Worm (Caenorhabditis elegans): Measurements from ENCODE around the gene chst-1.

Gene chst-1

ce11 chrII:8129040-8129387 is 22.2 kb upstream of the chst-1 start:
- no peak for TF ChIP-seq W03F9.2 (tag; optimal IDR thresholded peaks at IDR 0.05)
- TF ChIP-seq dao-5 (tag; optimal IDR thresholded peaks at IDR 0.05) = no peak
- TF ChIP-seq him-1 (tag; optimal IDR thresholded peaks at IDR 0.05) = no peak

- TF ChIP-seq dao-5 (tag; optimal IDR thresholded peaks at IDR 0.05) (peak; percentile 9), him-1 (tag; optimal IDR thresholded peaks at IDR 0.05) (peak; percentile 36), W03F9.2 (tag; optimal IDR thresholded peaks at IDR 0.05) (no peak)
Observed at ce11 chrII:8128273-8129039, 21.7 kb upstream of the chst-1 start.

DNA sequence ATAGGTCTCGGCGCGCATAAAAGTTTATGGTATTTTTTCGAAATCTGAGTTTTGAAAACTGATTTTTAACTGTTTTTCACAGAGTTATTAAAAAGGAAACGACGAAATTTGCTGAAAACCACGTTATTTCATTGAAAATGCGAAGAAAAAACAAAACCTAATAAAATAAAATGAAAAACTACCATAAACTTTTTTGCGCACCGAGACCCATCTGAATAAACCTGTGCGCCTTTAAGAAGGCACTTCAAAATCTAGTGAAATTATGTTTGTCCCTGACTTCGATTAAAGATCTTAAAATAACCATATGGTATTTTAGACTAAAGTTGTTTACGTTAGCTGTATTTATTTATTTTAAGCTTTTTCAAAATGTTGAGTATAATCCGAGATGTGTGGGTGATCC is 21.0 kb upstream of the chst-1 start:
- TF ChIP-seq dao-5 (tag; optimal IDR thresholded peaks at IDR 0.05) (no peak), W03F9.2 (tag; optimal IDR thresholded peaks at IDR 0.05) (no peak), him-1 (tag; optimal IDR thresholded peaks at IDR 0.05) (no peak)

DNA sequence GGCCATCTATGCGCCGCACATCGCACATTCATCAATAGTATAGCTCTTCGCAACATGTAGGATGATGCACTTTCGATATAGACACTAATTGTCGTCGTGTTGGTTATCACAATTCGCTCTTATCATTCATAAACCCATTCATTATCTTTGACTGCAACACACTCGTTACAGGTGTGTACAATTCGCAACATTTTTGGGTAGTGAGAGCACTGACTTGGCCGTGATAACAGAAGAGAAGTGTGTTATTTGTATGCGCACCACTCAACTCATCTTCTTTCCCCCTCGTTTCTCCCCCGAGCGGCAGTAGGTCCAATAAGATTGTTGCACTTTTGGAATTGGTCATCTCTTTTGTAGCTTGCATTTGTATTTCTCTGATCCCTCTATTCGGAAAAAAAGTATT is 20.5 kb upstream of the chst-1 start:
- no peak for TF ChIP-seq W03F9.2 (tag; optimal IDR thresholded peaks at IDR 0.05)
- no peak for TF ChIP-seq him-1 (tag; optimal IDR thresholded peaks at IDR 0.05)

DNA sequence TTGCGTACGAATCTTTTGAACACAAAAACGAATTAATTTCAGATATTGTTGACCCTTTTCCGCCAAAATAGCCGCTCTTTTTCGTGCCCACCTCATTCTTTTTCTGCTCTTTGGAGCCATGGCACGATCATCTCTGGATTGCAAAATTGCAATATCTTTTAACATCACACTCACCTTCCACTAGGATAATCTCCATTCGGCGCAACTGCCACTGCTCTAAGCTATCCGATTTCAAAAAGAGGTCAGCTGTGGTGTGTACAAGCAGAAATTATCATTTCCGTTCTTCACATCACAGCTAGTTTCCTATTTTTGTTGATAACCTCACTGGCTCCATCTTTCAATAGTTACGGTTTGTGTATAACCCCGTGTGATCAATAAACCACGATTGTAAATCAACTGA is 19.8 kb upstream of the chst-1 start:
- TF ChIP-seq him-1 (tag; optimal IDR thresholded peaks at IDR 0.05) (no peak), W03F9.2 (tag; optimal IDR thresholded peaks at IDR 0.05) (no peak), dao-5 (tag; optimal IDR thresholded peaks at IDR 0.05) (no peak)

ce11 chrII:8126132-8126531 is 19.4 kb upstream of the chst-1 start:
- TF ChIP-seq W03F9.2 (tag; optimal IDR thresholded peaks at IDR 0.05) (peak; percentile 49), dao-5 (tag; optimal IDR thresholded peaks at IDR 0.05) (no peak), him-1 (tag; optimal IDR thresholded peaks at IDR 0.05) (no peak)

- no peak for TF ChIP-seq W03F9.2 (tag; optimal IDR thresholded peaks at IDR 0.05)
- no peak for TF ChIP-seq dao-5 (tag; optimal IDR thresholded peaks at IDR 0.05)
- no peak for TF ChIP-seq him-1 (tag; optimal IDR thresholded peaks at IDR 0.05)
Observed at ce11 chrII:8125439-8125838, 18.7 kb upstream of the chst-1 start.

ce11 chrII:8124867-8125266 is 18.1 kb upstream of the chst-1 start, which contains the start of gene ire-1:
TSS of gene ire-1 (minus strand) at chrII:8124910.
- TF ChIP-seq him-1 (tag; optimal IDR thresholded peaks at IDR 0.05) = no peak
- peak; percentile 70 for TF ChIP-seq W03F9.2 (tag; optimal IDR thresholded peaks at IDR 0.05)
- TF ChIP-seq dao-5 (tag; optimal IDR thresholded peaks at IDR 0.05) = no peak

DNA sequence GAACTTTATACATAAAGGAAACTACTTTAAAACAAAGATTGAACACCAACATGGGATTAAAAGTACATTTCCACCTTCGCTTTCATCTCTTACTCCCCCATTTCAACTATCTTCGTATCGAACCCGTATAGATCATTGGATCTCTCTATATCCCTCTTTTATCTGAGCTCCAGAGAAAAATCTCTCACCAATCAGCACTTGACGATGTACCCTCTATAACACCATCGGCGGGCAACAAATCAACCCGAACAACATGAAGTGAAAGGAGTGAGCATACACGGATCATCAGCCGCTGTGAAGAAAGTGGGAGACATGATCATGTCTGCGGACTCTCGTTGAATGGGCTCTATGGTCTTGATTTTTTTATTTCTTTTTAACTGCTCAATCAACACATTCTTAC is 10.7 kb upstream of the chst-1 start:
- TF ChIP-seq him-1 (tag; optimal IDR thresholded peaks at IDR 0.05) (no peak), W03F9.2 (tag; optimal IDR thresholded peaks at IDR 0.05) (no peak), dao-5 (tag; optimal IDR thresholded peaks at IDR 0.05) (no peak)

- TF ChIP-seq dao-5 (tag; optimal IDR thresholded peaks at IDR 0.05) (no peak), W03F9.2 (tag; optimal IDR thresholded peaks at IDR 0.05) (no peak), him-1 (tag; optimal IDR thresholded peaks at IDR 0.05) (no peak)
Observed at ce11 chrII:8116159-8116558, 9.4 kb upstream of the chst-1 start, which contains the start of gene unc-105. TSS of gene unc-105 (plus strand) at chrII:8116459.

DNA sequence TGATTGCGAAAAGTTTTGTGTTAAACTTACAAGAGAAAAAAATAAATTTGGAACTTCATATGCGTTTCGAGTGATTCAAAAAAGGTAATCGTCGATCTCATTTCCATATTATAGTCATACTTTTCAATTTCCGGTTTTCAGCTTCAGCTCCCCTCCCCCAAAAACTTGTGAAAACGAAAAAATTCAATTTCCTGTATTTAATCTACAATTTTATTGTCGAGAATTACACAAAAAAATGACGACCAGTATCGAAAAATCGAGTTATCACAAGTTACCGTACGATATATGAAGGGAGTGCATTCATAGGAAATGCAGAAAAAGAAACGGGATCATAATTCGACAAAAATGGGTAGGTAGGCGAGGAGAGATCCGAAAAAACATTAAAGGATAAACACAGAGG is 5.3 kb upstream of the chst-1 start, which contains the start of gene lron-4:
TSS of gene lron-4 (minus strand) at position 101 of the 400 bp plus-strand sequence.
- no peak for TF ChIP-seq dao-5 (tag; optimal IDR thresholded peaks at IDR 0.05)
- TF ChIP-seq him-1 (tag; optimal IDR thresholded peaks at IDR 0.05) = no peak
- no peak for TF ChIP-seq W03F9.2 (tag; optimal IDR thresholded peaks at IDR 0.05)

- TF ChIP-seq dao-5 (tag; optimal IDR thresholded peaks at IDR 0.05) = no peak
- TF ChIP-seq him-1 (tag; optimal IDR thresholded peaks at IDR 0.05) = no peak
- no peak for TF ChIP-seq W03F9.2 (tag; optimal IDR thresholded peaks at IDR 0.05)
Observed at ce11 chrII:8104998-8105397, 1.8 kb downstream of the chst-1 start, which contains the start of gene sfxn-5. TSS of gene sfxn-5 (minus strand) at chrII:8105052.

DNA sequence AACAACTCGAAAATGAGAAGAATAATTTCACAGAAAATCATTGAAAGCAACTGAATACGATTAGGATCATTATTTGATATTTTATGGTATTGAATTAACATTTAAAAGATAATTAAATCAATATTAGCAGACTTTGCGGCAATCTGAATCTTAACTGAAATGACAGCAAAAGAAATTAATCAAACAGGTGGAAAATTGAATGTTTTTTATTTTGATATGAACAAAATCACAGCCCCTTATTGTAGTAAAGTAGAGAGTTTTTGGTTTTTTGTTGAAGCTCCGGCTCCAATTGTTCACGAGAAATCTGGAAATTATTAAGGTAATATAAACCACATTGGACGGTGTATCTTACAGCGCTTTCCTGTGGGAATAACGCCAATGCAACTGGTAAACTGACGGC is 4.7 kb downstream of the chst-1 start, which contains the start of gene sre-2:
TSS of gene sre-2 (minus strand) at position 101 of the 400 bp plus-strand sequence.
- TF ChIP-seq dao-5 (tag; optimal IDR thresholded peaks at IDR 0.05) (no peak), W03F9.2 (tag; optimal IDR thresholded peaks at IDR 0.05) (no peak), him-1 (tag; optimal IDR thresholded peaks at IDR 0.05) (no peak)

ce11 chrII:8099212-8099784 is 7.5 kb downstream of the chst-1 start:
- no peak for TF ChIP-seq him-1 (tag; optimal IDR thresholded peaks at IDR 0.05)
- no peak for TF ChIP-seq W03F9.2 (tag; optimal IDR thresholded peaks at IDR 0.05)
- TF ChIP-seq dao-5 (tag; optimal IDR thresholded peaks at IDR 0.05) = no peak
